Worm (Caenorhabditis elegans) whole organism, L3 larva: ENCODE measurements around the gene cyp-35A5.

Experiments used
- ZK546.5 ChIP-seq: sonication (generic microtip); optimal IDR thresholded peaks from 2 replicates; lab custom pipeline; 2017; ENCODE audit warnings: missing biosample characterization, missing genetic modification characterization
- ceh-9 ChIP-seq: sonication (generic microtip); optimal IDR thresholded peaks from 2 replicates; lab custom pipeline; 2018; ENCODE audit warnings: missing biosample characterization, missing genetic modification characterization
- egl-27 ChIP-seq: sonication (generic microtip); optimal IDR thresholded peaks from 4 replicates; lab custom pipeline; 2017; ENCODE audit warnings: missing biosample characterization, missing genetic modification reagents, missing genetic modification characterization
- nfya-1 ChIP-seq: sonication (generic microtip); optimal IDR thresholded peaks from 2 replicates; lab custom pipeline; 2017; ENCODE audit warnings: missing genetic modification characterization, mild to moderate bottlenecking, missing compliant biosample characterization, antibody characterized with exemption, moderate library complexity; ENCODE audit not compliant: insufficient read depth
- nhr-12 ChIP-seq: fragments of 150-350 bp; optimal IDR thresholded peaks from 2 replicates; lab custom pipeline; 2014; ENCODE audit warnings: missing biosample characterization, missing genetic modification characterization
- nhr-77 ChIP-seq: fragments of 150-350 bp; optimal IDR thresholded peaks from 2 replicates; lab custom pipeline; 2014; ENCODE audit warnings: missing biosample characterization, missing genetic modification characterization
- unc-62 ChIP-seq: fragments of 150-350 bp; sonication (generic microtip); optimal IDR thresholded peaks from 4 replicates; lab custom pipeline; 2014; ENCODE audit warnings: missing biosample characterization, missing genetic modification reagents, missing genetic modification characterization
- ztf-11 ChIP-seq: fragments of 150-350 bp; optimal IDR thresholded peaks from 2 replicates; lab custom pipeline; 2014; ENCODE audit warnings: missing biosample characterization, missing genetic modification characterization

ce11 chrV:3961235-3961634, 25.1 kb downstream of the cyp-35A5 start, which contains the start of gene cyp-34A6:
- no peak for TF ChIP-seq unc-62 (GFP tag; lab: Kevin White, UChicago)
- no peak for TF ChIP-seq nhr-12 (tag; lab: Kevin White, UChicago)
- no peak for TF ChIP-seq ztf-11 (tag; lab: Kevin White, UChicago)
- TF ChIP-seq egl-27: no peak
- TF ChIP-seq ceh-9 (tag; lab: Kevin White, UChicago): no peak
- no peak for TF ChIP-seq ZK546.5 (tag; lab: Kevin White, UChicago)
- TF ChIP-seq nhr-77: no peak
- TF ChIP-seq nfya-1 (tag; lab: Kevin White, UChicago): no peak
